Fruit fly (Drosophila melanogaster): ENCODE results near the gene psd.

psd gene

dm6 chr2L:5948775-5949526 is 15.8 kb downstream of the psd start, which contains the start of gene CG9044 (continued):
- TF ChIP-seq CG16779 (GFP tag; IDR thresholded peaks at IDR 0.05) (no peak), gcm (GFP tag; optimal IDR thresholded peaks at IDR 0.05) (no peak), Antp (GFP tag; optimal IDR thresholded peaks at IDR 0.05) (peak; percentile 40), caup (GFP tag; optimal IDR thresholded peaks at IDR 0.05; ENCODE audit: severe bottlenecking) (no peak), trem (tag; optimal IDR thresholded peaks at IDR 0.05) (peak; percentile 17), E2f2 (GFP tag; IDR thresholded peaks at IDR 0.05) (peak; percentile 76), tgo (GFP tag; IDR thresholded peaks at IDR 0.05) (no peak; the same call in 2 of the 3 replicates), corto (GFP tag; optimal IDR thresholded peaks at IDR 0.05) (no peak), CG7786 (GFP tag; optimal IDR thresholded peaks at IDR 0.05) (peak; percentile 57), CG6254 (GFP tag; optimal IDR thresholded peaks at IDR 0.05) (no peak), wek (GFP tag; optimal IDR thresholded peaks at IDR 0.05) (no peak), CG6854 (GFP tag; optimal IDR thresholded peaks at IDR 0.05) (no peak), CHES-1-like (GFP tag; optimal IDR thresholded peaks at IDR 0.05) (peak; percentile 76), ase (GFP tag; IDR thresholded peaks at IDR 0.05) (no peak), CG13296 (GFP tag; optimal IDR thresholded peaks at IDR 0.05) (no peak), Atf3 (GFP tag; optimal IDR thresholded peaks at IDR 0.05) (peak; percentile 37), CG18011 (GFP tag; optimal IDR thresholded peaks at IDR 0.05) (no peak), Myb (GFP tag; optimal IDR thresholded peaks at IDR 0.05) (peak; percentile 59), sug (tag; optimal IDR thresholded peaks at IDR 0.05) (no peak), CG8281 (tag; optimal IDR thresholded peaks at IDR 0.05) (no peak), bigmax (GFP tag; optimal IDR thresholded peaks at IDR 0.05) (no peak), Neu2 (GFP tag; optimal IDR thresholded peaks at IDR 0.05; ENCODE audit: borderline replicate concordance) (peak; percentile 30), fru (optimal IDR thresholded peaks at IDR 0.05) (no peak), CG32767 (GFP tag; IDR thresholded peaks at IDR 0.05) (no peak), Side (GFP tag; optimal IDR thresholded peaks at IDR 0.05) (peak; percentile 55), CG17385 (GFP tag; optimal IDR thresholded peaks at IDR 0.05) (peak; percentile 97), sens-2 (GFP tag; IDR thresholded peaks at IDR 0.05) (no peak), z (GFP tag; IDR thresholded peaks at IDR 0.05) (no peak), ac (GFP tag; optimal IDR thresholded peaks at IDR 0.05) (no peak), sd (tag; optimal IDR thresholded peaks at IDR 0.05) (no peak), CG4854 (GFP tag; optimal IDR thresholded peaks at IDR 0.05) (peak; percentile 16), ssp (GFP tag; IDR thresholded peaks at IDR 0.05) (peak; percentile 42), Optix (GFP tag; IDR thresholded peaks at IDR 0.05) (no peak), Abd-B (GFP tag; optimal IDR thresholded peaks at IDR 0.05) (no peak), CG9797 (GFP tag; optimal IDR thresholded peaks at IDR 0.05) (no peak), Ets65A (GFP tag) (peak; percentile 98), tx (GFP tag; optimal IDR thresholded peaks at IDR 0.05) (peak; percentile 39), vvl (GFP tag; IDR thresholded peaks at IDR 0.05) (no peak), CkIIα-i1 (GFP tag; IDR thresholded peaks at IDR 0.05) (no peak), CG7357 (GFP tag; IDR thresholded peaks at IDR 0.05) (0 out of 3 replicates have a peak, but pooled peaks have one; percentile 6), tio (GFP tag; optimal IDR thresholded peaks at IDR 0.05) (peak; percentile 62), Rfx (GFP tag; IDR thresholded peaks at IDR 0.05) (peak; percentile 73; the same call in 1 of the 2 replicates), NC2β (GFP tag; optimal IDR thresholded peaks at IDR 0.05) (peak; percentile 36), oc (tag; optimal IDR thresholded peaks at IDR 0.05) (no peak), CG3065 (GFP tag; optimal IDR thresholded peaks at IDR 0.05) (no peak), Vsx1 (GFP tag; optimal IDR thresholded peaks at IDR 0.05) (no peak), CG8765 (GFP tag; IDR thresholded peaks at IDR 0.05) (0 out of 2 replicates have a peak, but pooled peaks have one; percentile 22), bsh (GFP tag; optimal IDR thresholded peaks at IDR 0.05) (no peak), Hey (tag; optimal IDR thresholded peaks at IDR 0.05) (no peak), vfl (GFP tag; optimal IDR thresholded peaks at IDR 0.05) (peak; percentile 23)

All from whole organism, embryonic.